Worm (Caenorhabditis elegans) whole organism, L4/young adult: Measurements from ENCODE around the gene ZC449.7.
A peak's percentile ranks its signal among the peaks of the same experiment; 100 is the strongest.

Experiments
- W03F9.2 ChIP-seq: fragments of 150-350 bp; optimal IDR thresholded peaks from 2 replicates; lab custom pipeline; 2014; ENCODE audit warnings: missing biosample characterization, missing genetic modification characterization
- dao-5 ChIP-seq: sonication (generic microtip); optimal IDR thresholded peaks from 2 replicates; lab custom pipeline; 2016; ENCODE audit warnings: missing genotype, missing genetic modification characterization, moderate library complexity, missing compliant biosample characterization
- him-1 ChIP-seq: sonication (generic microtip); optimal IDR thresholded peaks from 2 replicates; lab custom pipeline; 2016; ENCODE audit warnings: missing genotype, missing genetic modification reagents, missing genetic modification characterization, missing compliant biosample characterization

ce11 chrX:4982009-4982625 lies 31.8 kb upstream of the ZC449.7 start:
- peak; percentile 74 for TF ChIP-seq him-1
- TF ChIP-seq dao-5 (tag; lab: Kevin White, UChicago): no peak
- no peak for TF ChIP-seq W03F9.2
